Fruit fly (Drosophila melanogaster) whole organism, embryonic: ENCODE data around the gene AP-1sigma.
A peak's percentile ranks its signal among the peaks of the same experiment; 100 is the strongest.

Experiments used
- ATbp ChIP-seq: fragments of 200-800 bp; sonication (Bioruptor generic); optimal IDR thresholded peaks from 2 replicates; lab custom pipeline; 2017; ENCODE audit warnings: missing biosample characterization, mild to moderate bottlenecking, missing genetic modification characterization, missing genetic modification reagents
- BEAF-32 ChIP-seq: fragments of 200-800 bp; sonication (Bioruptor generic); optimal IDR thresholded peaks from 3 replicates; lab custom pipeline; 2017; ENCODE audit warnings: missing biosample characterization, missing genetic modification characterization, mild to moderate bottlenecking, moderate library complexity, missing genetic modification reagents
- Bdp1 ChIP-seq: fragments of 200-800 bp; sonication (Bioruptor generic); optimal IDR thresholded peaks from 3 replicates; lab custom pipeline; 2016; ENCODE audit warnings: missing biosample characterization, missing genetic modification characterization
- CG1024 ChIP-seq: fragments of 200-800 bp; sonication (Bioruptor generic); IDR thresholded peaks from 2 replicates; pipeline ENCODE4 v1.3.6; 2022; ENCODE audit warnings: missing biosample characterization, missing genetic modification characterization
- CG10565 ChIP-seq: fragments of 200-800 bp; sonication (Bioruptor generic); optimal IDR thresholded peaks from 3 replicates; lab custom pipeline; 2016; ENCODE audit warnings: missing biosample characterization, mild to moderate bottlenecking, missing genetic modification characterization
- CG10959 ChIP-seq: fragments of 200-800 bp; sonication (Bioruptor generic); IDR thresholded peaks from 2 replicates; pipeline ENCODE4 v1.3.6; 2022; ENCODE audit warnings: missing biosample characterization, missing genetic modification characterization
- CG12071 ChIP-seq: fragments of 200-800 bp; sonication (Bioruptor generic); optimal IDR thresholded peaks from 3 replicates; lab custom pipeline; 2018; ENCODE audit warnings: missing biosample characterization, mild to moderate bottlenecking, missing genetic modification characterization
- CG12299 ChIP-seq: fragments of 200-800 bp; sonication (Bioruptor generic); optimal IDR thresholded peaks from 2 replicates; lab custom pipeline; 2018; ENCODE audit warnings: missing biosample characterization, mild to moderate bottlenecking, missing genetic modification characterization
- CG14441 ChIP-seq: fragments of 200-800 bp; sonication (Bioruptor generic); IDR thresholded peaks from 2 replicates; pipeline ENCODE4 v1.3.6; 2022; ENCODE audit warnings: missing biosample characterization, missing genetic modification characterization
- CG14667 ChIP-seq: fragments of 200-800 bp; sonication (Bioruptor generic); IDR thresholded peaks from 2 replicates; pipeline ENCODE4 v1.3.6; 2022; ENCODE audit warnings: missing biosample characterization, missing genetic modification characterization
- CG1529 ChIP-seq: fragments of 200-800 bp; sonication (Bioruptor generic); optimal IDR thresholded peaks from 3 replicates; lab custom pipeline; 2018; ENCODE audit warnings: missing biosample characterization, missing genetic modification characterization
- CG15696 ChIP-seq: fragments of 200-800 bp; sonication (Bioruptor generic); optimal IDR thresholded peaks from 2 replicates; lab custom pipeline; 2019; ENCODE audit warnings: missing biosample characterization, mild to moderate bottlenecking, missing genetic modification characterization, moderate library complexity
- CG17802 ChIP-seq: fragments of 200-800 bp; sonication (Bioruptor generic); optimal IDR thresholded peaks from 2 replicates; lab custom pipeline; 2018; ENCODE audit warnings: missing biosample characterization, mild to moderate bottlenecking, missing genetic modification characterization, moderate library complexity
- CG2120 ChIP-seq: fragments of 200-800 bp; sonication (Bioruptor generic); optimal IDR thresholded peaks from 3 replicates; lab custom pipeline; 2016; ENCODE audit warnings: missing biosample characterization, missing genetic modification characterization
- CG31388 ChIP-seq: fragments of 200-800 bp; sonication (Bioruptor generic); optimal IDR thresholded peaks from 2 replicates; lab custom pipeline; 2016; ENCODE audit warnings: missing biosample characterization, missing genetic modification characterization
- CG3163 ChIP-seq: fragments of 200-800 bp; sonication (Bioruptor generic); optimal IDR thresholded peaks from 3 replicates; lab custom pipeline; 2016; ENCODE audit warnings: missing biosample characterization, missing genetic modification characterization
- CG4854 ChIP-seq: fragments of 200-800 bp; sonication (Bioruptor generic); optimal IDR thresholded peaks from 2 replicates; lab custom pipeline; 2016; ENCODE audit warnings: missing biosample characterization, missing genetic modification characterization, inconsistent platforms
- CG7839 ChIP-seq: fragments of 200-800 bp; sonication (Bioruptor generic); optimal IDR thresholded peaks from 3 replicates; lab custom pipeline; 2018; ENCODE audit warnings: missing biosample characterization, mild to moderate bottlenecking, missing genetic modification characterization, moderate library complexity
- CG9215 ChIP-seq: fragments of 200-800 bp; sonication (Bioruptor generic); IDR thresholded peaks from 2 replicates; pipeline ENCODE4 v1.3.6; 2022; ENCODE audit warnings: missing biosample characterization, missing genetic modification characterization
- CG9932 ChIP-seq: fragments of 200-800 bp; sonication (Bioruptor generic); IDR thresholded peaks from 2 replicates; pipeline ENCODE4 v1.3.6; 2022; ENCODE audit warnings: missing biosample characterization, missing genetic modification characterization
- CkIIα-i1 ChIP-seq: fragments of 200-800 bp; sonication (Bioruptor generic); IDR thresholded peaks from 2 replicates; pipeline ENCODE4 v1.3.6; 2022; ENCODE audit warnings: missing biosample characterization, missing genetic modification characterization
- Dad ChIP-seq: fragments of 200-800 bp; sonication (Bioruptor generic); optimal IDR thresholded peaks from 3 replicates; lab custom pipeline; 2016; ENCODE audit warnings: missing biosample characterization, missing genetic modification characterization
- Dek ChIP-seq: fragments of 200-800 bp; sonication (Bioruptor generic); optimal IDR thresholded peaks from 3 replicates; lab custom pipeline; 2019; ENCODE audit warnings: missing biosample characterization, mild to moderate bottlenecking, missing genetic modification characterization, moderate library complexity
- Dip3 ChIP-seq: fragments of 200-800 bp; sonication (Bioruptor generic); optimal IDR thresholded peaks from 3 replicates; lab custom pipeline; 2016; ENCODE audit warnings: missing biosample characterization, missing genetic modification characterization
- Drgx ChIP-seq: fragments of 200-800 bp; sonication (Bioruptor generic); IDR thresholded peaks from 2 replicates; pipeline ENCODE4 v1.3.6; 2022; ENCODE audit warnings: missing biosample characterization, missing genetic modification characterization
- Ets65A ChIP-seq: fragments of 200-800 bp; sonication (Bioruptor generic); peaks from one replicate; lab custom pipeline; 2016; ENCODE audit warnings: missing biosample characterization, missing genetic modification characterization
- Fer2 ChIP-seq: fragments of 200-800 bp; sonication (Bioruptor generic); optimal IDR thresholded peaks from 2 replicates; lab custom pipeline; 2018; ENCODE audit warnings: missing biosample characterization, mild to moderate bottlenecking, missing genetic modification characterization, moderate library complexity
- Med ChIP-seq: fragments of 200-800 bp; sonication (Bioruptor generic); peaks from one replicate; lab custom pipeline; 2016; ENCODE audit warnings: missing biosample characterization, missing genetic modification characterization, mild to moderate bottlenecking, inconsistent platforms, moderate library complexity
- NK7.1 ChIP-seq: fragments of 200-800 bp; sonication (Bioruptor generic); optimal IDR thresholded peaks from 3 replicates; lab custom pipeline; 2016; ENCODE audit warnings: missing biosample characterization, missing genetic modification characterization
- Nf-YC ChIP-seq: fragments of 200-800 bp; optimal IDR thresholded peaks from 3 replicates; lab custom pipeline; 2019; ENCODE audit warnings: missing biosample characterization, mild to moderate bottlenecking, missing genetic modification characterization, moderate library complexity
- Ptx1 ChIP-seq: fragments of 200-800 bp; sonication (Bioruptor generic); IDR thresholded peaks from 2 replicates; pipeline ENCODE4 v1.3.6; 2022; ENCODE audit warnings: missing biosample characterization, missing genetic modification characterization
- Rfx ChIP-seq: fragments of 200-800 bp; sonication (Bioruptor generic); IDR thresholded peaks from 2 replicates; pipeline ENCODE4 v1.3.6; 2022; ENCODE audit warnings: missing biosample characterization, missing genetic modification characterization
- Six4 ChIP-seq: fragments of 200-800 bp; sonication (Bioruptor generic); optimal IDR thresholded peaks from 2 replicates; lab custom pipeline; 2016; ENCODE audit warnings: missing biosample characterization, missing genetic modification characterization
- Sry-β ChIP-seq: fragments of 200-800 bp; sonication (Bioruptor generic); optimal IDR thresholded peaks from 2 replicates; lab custom pipeline; 2018; ENCODE audit warnings: missing biosample characterization, mild to moderate bottlenecking, missing genetic modification characterization, moderate library complexity
- TFAM ChIP-seq: fragments of 200-800 bp; sonication (Bioruptor generic); optimal IDR thresholded peaks from 2 replicates; lab custom pipeline; 2017; ENCODE audit warnings: missing biosample characterization, missing genetic modification characterization, inconsistent platforms
- bbx ChIP-seq: fragments of 200-800 bp; sonication (Bioruptor generic); IDR thresholded peaks from 2 replicates; pipeline ENCODE4 v1.3.6; 2022; ENCODE audit warnings: missing biosample characterization, missing genetic modification characterization; ENCODE audit not compliant: partially characterized antibody
- caup ChIP-seq: fragments of 200-800 bp; sonication (Bioruptor generic); optimal IDR thresholded peaks from 3 replicates; lab custom pipeline; 2017; ENCODE audit warnings: missing biosample characterization, mild to moderate bottlenecking, missing genetic modification characterization, moderate library complexity; ENCODE audit not compliant: severe bottlenecking
- dan ChIP-seq: fragments of 200-800 bp; sonication (Bioruptor generic); IDR thresholded peaks from 2 replicates; pipeline ENCODE4 v1.3.6; 2022; ENCODE audit warnings: missing biosample characterization, missing genetic modification characterization
- emc ChIP-seq: fragments of 200-800 bp; sonication (Bioruptor generic); optimal IDR thresholded peaks from 2 replicates; lab custom pipeline; 2016; ENCODE audit warnings: missing biosample characterization, missing genetic modification characterization
- gsb-n ChIP-seq: fragments of 200-800 bp; sonication (Bioruptor generic); optimal IDR thresholded peaks from 3 replicates; lab custom pipeline; 2018; ENCODE audit warnings: missing biosample characterization, mild to moderate bottlenecking, missing genetic modification characterization
- kay ChIP-seq: fragments of 200-800 bp; sonication (Bioruptor generic); optimal IDR thresholded peaks from 2 replicates; lab custom pipeline; 2016; ENCODE audit warnings: missing biosample characterization, missing genetic modification characterization
- oc ChIP-seq: fragments of 200-800 bp; sonication (Bioruptor generic); optimal IDR thresholded peaks from 2 replicates; lab custom pipeline; 2018; ENCODE audit warnings: missing biosample characterization, mild to moderate bottlenecking, missing genetic modification characterization, moderate library complexity
- pan ChIP-seq, 4 experiments: fragments of >200 bp in 3 of 4; fragments of 200-800 bp in 1 of 4; sonication (Bioruptor generic) in 1 of 4; optimal IDR thresholded peaks in 3 of 4; IDR thresholded peaks in 1 of 4; 2 replicates each; pipeline versions ENCODE4 v1.3.6 to Lab custom; 2017 to 2022; ENCODE audit warnings: missing biosample characterization in 2 of 4, missing genetic modification characterization in 2 of 4, mixed read lengths in 1 of 4
- pfk ChIP-seq: fragments of 200-800 bp; sonication (Bioruptor generic); optimal IDR thresholded peaks from 2 replicates; lab custom pipeline; 2018; ENCODE audit warnings: missing biosample characterization, mild to moderate bottlenecking, missing genetic modification characterization, moderate library complexity
- phol ChIP-seq: fragments of 200-800 bp; sonication (Bioruptor generic); optimal IDR thresholded peaks from 3 replicates; lab custom pipeline; 2018; ENCODE audit warnings: missing biosample characterization, mild to moderate bottlenecking, missing genetic modification characterization, moderate library complexity
- pzg ChIP-seq: fragments of 200-800 bp; sonication (Bioruptor generic); optimal IDR thresholded peaks from 3 replicates; lab custom pipeline; 2018; ENCODE audit warnings: missing biosample characterization, mild to moderate bottlenecking, missing genetic modification characterization, moderate library complexity
- rib ChIP-seq: fragments of 200-800 bp; sonication (Bioruptor generic); IDR thresholded peaks from 2 replicates; pipeline ENCODE4 v1.3.6; 2022; ENCODE audit warnings: missing biosample characterization, missing genetic modification characterization
- sima ChIP-seq: fragments of 200-800 bp; sonication (Bioruptor generic); optimal IDR thresholded peaks from 2 replicates; lab custom pipeline; 2016; ENCODE audit warnings: missing biosample characterization, missing genetic modification characterization

Gene AP-1sigma

DNA sequence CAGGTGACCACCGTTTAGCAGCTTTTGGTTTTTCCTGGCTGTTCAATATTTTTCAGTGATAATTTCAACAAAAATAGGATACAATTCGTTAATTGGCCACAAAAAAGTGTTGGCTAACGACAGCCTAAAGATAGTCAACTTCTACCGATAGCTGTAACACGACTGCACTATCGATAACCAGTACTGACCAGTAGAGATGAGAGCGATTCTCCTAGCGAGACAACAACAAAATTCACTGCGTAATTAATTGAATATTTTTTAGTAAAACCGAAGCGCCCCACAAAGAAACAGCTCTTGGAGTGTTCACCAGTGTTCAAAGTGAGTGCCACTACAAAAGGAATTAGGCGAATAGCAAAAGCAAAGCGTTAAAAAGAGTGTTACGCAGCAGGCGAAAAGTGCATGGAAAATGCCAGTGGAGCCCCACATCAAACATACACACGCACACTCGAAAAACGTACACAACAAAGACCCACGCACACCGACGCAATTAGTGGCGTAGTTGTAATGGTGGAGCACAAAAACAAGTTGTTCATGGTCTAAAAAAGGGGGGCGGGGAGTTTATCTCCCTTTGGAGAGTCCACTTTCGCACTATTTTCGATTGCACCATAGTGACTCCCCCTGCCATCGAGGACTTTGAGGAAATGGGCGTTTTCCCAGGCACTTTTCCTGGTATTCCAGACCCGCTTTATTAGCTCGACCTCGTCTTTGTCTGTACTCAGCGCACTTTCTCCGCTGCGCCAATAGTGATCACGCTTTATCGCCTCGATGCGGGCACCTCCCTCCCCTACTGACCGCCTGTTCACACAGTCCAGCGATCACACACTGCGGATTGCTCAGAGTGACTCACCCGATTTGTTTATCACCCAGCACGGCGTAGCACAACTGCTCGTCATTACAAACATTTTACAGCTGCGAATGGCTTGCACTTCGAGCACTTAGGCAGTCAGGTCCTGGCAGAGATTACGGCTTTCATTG, 34.7 kb downstream of the AP-1sigma start, which contains the start of the genes Epp and Rab7 (continued):
- TF ChIP-seq CG14667 (no peak), Dip3 (GFP tag; lab: Kevin White, UChicago) (peak; percentile 40), CG2120 (GFP tag; lab: Kevin White, UChicago) (peak; percentile 76), Drgx (GFP tag; lab: Robert Waterston, UW) (no peak; the same call in 1 of the 2 replicates), kay (GFP tag; lab: Kevin White, UChicago) (peak; percentile 57), Dad (GFP tag; lab: Kevin White, UChicago) (peak; percentile 36), BEAF-32 (GFP tag; lab: Kevin White, UChicago) (peak; percentile 94), CG15696 (tag; lab: Kevin White, UChicago) (no peak), CG7839 (tag; lab: Kevin White, UChicago) (no peak), phol (tag; lab: Kevin White, UChicago) (peak; percentile 43), bbx (GFP tag; lab: Robert Waterston, UW) (peak; percentile 95), Dek (tag; lab: Kevin White, UChicago) (no peak), CG1529 (GFP tag; lab: Kevin White, UChicago) (no peak), dan (no peak), CG31388 (GFP tag; lab: Kevin White, UChicago) (no peak), CG1024 (no peak), CG4854 (GFP tag; lab: Kevin White, UChicago) (peak; percentile 13), Fer2 (tag; lab: Kevin White, UChicago) (peak; percentile 23), Ets65A (GFP tag; lab: Kevin White, UChicago) (peak; percentile 93), CG10959 (GFP tag; lab: Robert Waterston, UW) (no peak), Med (GFP tag; lab: Kevin White, UChicago) (peak; percentile 92), ATbp (no peak), pzg (GFP tag; lab: Kevin White, UChicago) (peak; percentile 90), NK7.1 (no peak), emc (GFP tag; lab: Kevin White, UChicago) (no peak), CG10565 (GFP tag; lab: Kevin White, UChicago) (no peak), CkIIα-i1 (GFP tag; lab: Robert Waterston, UW) (no peak), sima (no peak), Sry-β (peak; percentile 23), pan (optimal IDR thresholded peaks at IDR 0.05; lab: Kevin White, UChicago) (no peak), pan (GFP tag; optimal IDR thresholded peaks at IDR 0.05 in 1 of 2, IDR thresholded peaks at IDR 0.05 in 1 of 2) (no peak), Six4 (GFP tag; lab: Kevin White, UChicago) (no peak), CG9215 (GFP tag; lab: Robert Waterston, UW) (no peak), TFAM (no peak), CG17802 (tag; lab: Kevin White, UChicago) (no peak), CG12299 (tag; lab: Kevin White, UChicago) (peak; percentile 62), pfk (GFP tag; lab: Kevin White, UChicago) (peak; percentile 2), rib (GFP tag; lab: Robert Waterston, UW) (no peak), oc (tag; lab: Kevin White, UChicago) (no peak), Rfx (GFP tag; lab: Robert Waterston, UW) (peak; percentile 81), CG12071 (GFP tag; lab: Kevin White, UChicago) (no peak), CG9932 (GFP tag; lab: Robert Waterston, UW) (peak; percentile 84), Ptx1 (peak; percentile 40; the same call in 1 of the 2 replicates), gsb-n (tag; lab: Kevin White, UChicago) (no peak), Nf-YC (tag; lab: Kevin White, UChicago) (peak; percentile 80), caup (GFP tag; lab: Kevin White, UChicago) (peak; percentile 14), CG14441 (GFP tag; lab: Robert Waterston, UW) (no peak), CG3163 (peak; percentile 56), Bdp1 (GFP tag; lab: Kevin White, UChicago) (no peak)
